Fruit fly (Drosophila melanogaster) whole organism, adult: Measurements from ENCODE around the gene FeCH.
A peak's percentile ranks its signal among the peaks of the same experiment; 100 is the strongest.

Experiments
- CG11617 ChIP-seq: fragments of 200-800 bp; sonication (Bioruptor generic); optimal IDR thresholded peaks from 2 replicates; lab custom pipeline; 2017; ENCODE audit warnings: mild to moderate bottlenecking, missing biosample characterization, missing genetic modification reagents, missing genetic modification characterization
- CG12768 ChIP-seq: fragments of 200-800 bp; sonication (Bioruptor generic); optimal IDR thresholded peaks from 2 replicates; lab custom pipeline; 2017; ENCODE audit warnings: missing biosample characterization, missing genetic modification characterization, mild to moderate bottlenecking, moderate library complexity, missing genetic modification reagents
- CG14711 ChIP-seq: fragments of 200-800 bp; sonication (Bioruptor generic); optimal IDR thresholded peaks from 2 replicates; lab custom pipeline; 2018; ENCODE audit warnings: missing biosample characterization, mild to moderate bottlenecking, missing genetic modification characterization, moderate library complexity
- CG1620 ChIP-seq: fragments of 200-800 bp; sonication (Bioruptor generic); optimal IDR thresholded peaks from 2 replicates; lab custom pipeline; 2016; ENCODE audit warnings: missing biosample characterization, missing genetic modification characterization
- CG33017 ChIP-seq: fragments of 200-800 bp; sonication (Bioruptor generic); optimal IDR thresholded peaks from 2 replicates; lab custom pipeline; 2018; ENCODE audit warnings: missing biosample characterization, mild to moderate bottlenecking, missing genetic modification characterization, moderate library complexity
- CG5204 ChIP-seq: fragments of 200-800 bp; sonication (Bioruptor generic); optimal IDR thresholded peaks from 2 replicates; lab custom pipeline; 2016; ENCODE audit warnings: missing biosample characterization, missing genetic modification characterization
- CG7045 ChIP-seq: fragments of 200-800 bp; sonication (Bioruptor generic); optimal IDR thresholded peaks from 2 replicates; lab custom pipeline; 2017; ENCODE audit warnings: missing biosample characterization, mild to moderate bottlenecking, missing genetic modification characterization
- CG7101 ChIP-seq: fragments of 200-800 bp; sonication (Bioruptor generic); optimal IDR thresholded peaks from 2 replicates; lab custom pipeline; 2018; ENCODE audit warnings: missing biosample characterization, mild to moderate bottlenecking, missing genetic modification characterization, moderate library complexity
- Clk ChIP-seq: fragments of 200-800 bp; sonication (Bioruptor generic); optimal IDR thresholded peaks from 2 replicates; lab custom pipeline; 2017; ENCODE audit warnings: missing biosample characterization, missing genetic modification characterization
- Crg-1 ChIP-seq: fragments of 200-800 bp; sonication (Bioruptor generic); optimal IDR thresholded peaks from 2 replicates; lab custom pipeline; 2016; ENCODE audit warnings: missing biosample characterization, missing genetic modification characterization
- Hr96 ChIP-seq: fragments of 200-800 bp; sonication (Bioruptor generic); optimal IDR thresholded peaks from 2 replicates; lab custom pipeline; 2016; ENCODE audit warnings: missing biosample characterization, missing genetic modification characterization
- Mnt ChIP-seq: fragments of 200-800 bp; sonication (Bioruptor generic); optimal IDR thresholded peaks from 2 replicates; lab custom pipeline; 2016; ENCODE audit warnings: missing biosample characterization, mild to moderate bottlenecking, missing genetic modification characterization
- bab1 ChIP-seq: fragments of 200-800 bp; sonication (Bioruptor generic); optimal IDR thresholded peaks from 3 replicates; lab custom pipeline; 2019; ENCODE audit warnings: missing biosample characterization, mild to moderate bottlenecking, missing genetic modification characterization, moderate library complexity
- cic ChIP-seq: fragments of 200-800 bp; sonication (Bioruptor generic); optimal IDR thresholded peaks from 2 replicates; lab custom pipeline; 2017; ENCODE audit warnings: missing biosample characterization, mild to moderate bottlenecking, missing genetic modification characterization, moderate library complexity
- cnc ChIP-seq, 2 experiments: fragments of >200 bp; optimal IDR thresholded peaks; 2 replicates each; lab custom pipeline; 2017
- kay ChIP-seq: fragments of 200-800 bp; sonication (Bioruptor generic); peaks from one replicate; lab custom pipeline; 2016; ENCODE audit warnings: missing biosample characterization, missing genetic modification characterization, borderline replicate concordance
- ovo ChIP-seq: fragments of 200-800 bp; sonication (Bioruptor generic); optimal IDR thresholded peaks from 2 replicates; lab custom pipeline; 2016; ENCODE audit warnings: missing biosample characterization, missing genetic modification characterization
- pad ChIP-seq: fragments of 200-800 bp; sonication (Bioruptor generic); optimal IDR thresholded peaks from 3 replicates; lab custom pipeline; 2017; ENCODE audit warnings: missing biosample characterization, missing genetic modification characterization, mild to moderate bottlenecking, moderate library complexity, missing genetic modification reagents
- tj ChIP-seq: fragments of 200-800 bp; sonication (Bioruptor generic); optimal IDR thresholded peaks from 3 replicates; lab custom pipeline; 2017; ENCODE audit warnings: missing biosample characterization, mild to moderate bottlenecking, missing genetic modification characterization, moderate library complexity
- toe ChIP-seq: fragments of 200-800 bp; sonication (Bioruptor generic); optimal IDR thresholded peaks from 2 replicates; lab custom pipeline; 2016; ENCODE audit warnings: missing biosample characterization, missing genetic modification characterization

FeCH gene

dm6 chr3R:31771790-31772576, 40.1 kb downstream of the FeCH start, which contains the start of the genes betaGlu and sip3:
Gene betaGlu, minus strand, starts transcription at chr3R:31771848.
Gene sip3, plus strand, starts transcription at chr3R:31772219.
- peak; percentile 31 for TF ChIP-seq CG11617 (GFP tag; lab: Kevin White, UChicago)
- peak; percentile 32 for TF ChIP-seq bab1
- peak; percentile 61 for TF ChIP-seq toe (GFP tag; lab: Kevin White, UChicago)
- TF ChIP-seq ovo, result no peak
- TF ChIP-seq kay (GFP tag; lab: Kevin White, UChicago), result peak; percentile 96
- TF ChIP-seq Crg-1 (GFP tag; lab: Kevin White, UChicago), result no peak
- peak; percentile 7 for TF ChIP-seq pad (GFP tag; lab: Kevin White, UChicago)
- no peak for TF ChIP-seq Clk
- peak; percentile 7 for TF ChIP-seq CG1620 (GFP tag; lab: Kevin White, UChicago)
- no peak for TF ChIP-seq CG5204 (GFP tag; lab: Kevin White, UChicago)

DNA sequence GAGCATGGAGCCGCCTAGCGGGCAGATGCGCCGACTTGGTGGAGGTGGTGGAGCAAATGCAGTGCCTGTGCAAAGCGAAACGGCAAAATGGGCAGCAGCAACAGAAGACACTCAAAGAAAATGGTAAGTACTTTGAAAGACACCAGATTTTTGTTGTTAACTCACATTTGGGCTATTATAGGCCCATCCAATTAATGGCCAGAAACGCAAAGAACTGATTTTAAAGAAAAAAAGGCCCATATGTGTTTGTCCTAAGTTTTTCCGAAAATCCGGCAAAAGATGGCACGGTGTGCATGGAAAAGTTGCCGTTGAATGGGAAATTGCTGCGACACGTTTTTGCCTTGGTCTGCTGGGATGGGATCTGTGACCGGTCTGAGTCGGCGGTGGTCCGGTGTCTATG, 43.9 kb downstream of the FeCH start:
- TF ChIP-seq Hr96 (GFP tag; lab: Kevin White, UChicago) (no peak), CG14711 (no peak), ovo (no peak), CG5204 (GFP tag; lab: Kevin White, UChicago) (no peak), CG12768 (no peak), cnc (optimal IDR thresholded peaks at IDR 0.05; lab: Kevin White, UChicago) (no peak), CG7045 (GFP tag; lab: Kevin White, UChicago) (no peak), pad (GFP tag; lab: Kevin White, UChicago) (no peak), CG7101 (tag; lab: Kevin White, UChicago) (no peak), CG11617 (GFP tag; lab: Kevin White, UChicago) (no peak), Clk (no peak), CG1620 (GFP tag; lab: Kevin White, UChicago) (no peak)

- TF ChIP-seq CG5204 (GFP tag; lab: Kevin White, UChicago), result no peak
These were observed 44.6 kb downstream of the FeCH start for dm6 chr3R:31767528-31767927.

dm6 chr3R:31765145-31765544, 47.0 kb downstream of the FeCH start:
- TF ChIP-seq CG7045 (GFP tag; lab: Kevin White, UChicago) (no peak), CG1620 (GFP tag; lab: Kevin White, UChicago) (no peak), CG11617 (GFP tag; lab: Kevin White, UChicago) (no peak), cic (no peak), CG5204 (GFP tag; lab: Kevin White, UChicago) (no peak), CG7101 (tag; lab: Kevin White, UChicago) (no peak), CG12768 (no peak), CG33017 (no peak), bab1 (no peak), CG14711 (no peak), Mnt (GFP tag; lab: Kevin White, UChicago) (no peak), Crg-1 (GFP tag; lab: Kevin White, UChicago) (no peak), toe (GFP tag; lab: Kevin White, UChicago) (no peak), cnc (optimal IDR thresholded peaks at IDR 0.05; lab: Kevin White, UChicago) (no peak), pad (GFP tag; lab: Kevin White, UChicago) (no peak), tj (GFP tag; lab: Kevin White, UChicago) (no peak), ovo (no peak), Clk (no peak), kay (GFP tag; lab: Kevin White, UChicago) (no peak), Hr96 (GFP tag; lab: Kevin White, UChicago) (no peak)

dm6 chr3R:31764672-31765071, 47.4 kb downstream of the FeCH start, which contains the start of gene CG2150:
Gene CG2150, minus strand, starts transcription at chr3R:31764772.
- TF ChIP-seq CG33017 (no peak), tj (GFP tag; lab: Kevin White, UChicago) (no peak), CG7045 (GFP tag; lab: Kevin White, UChicago) (no peak), bab1 (no peak), CG5204 (GFP tag; lab: Kevin White, UChicago) (no peak), CG14711 (no peak), pad (GFP tag; lab: Kevin White, UChicago) (no peak), toe (GFP tag; lab: Kevin White, UChicago) (no peak), ovo (no peak), Hr96 (GFP tag; lab: Kevin White, UChicago) (no peak), cnc (optimal IDR thresholded peaks at IDR 0.05; lab: Kevin White, UChicago) (no peak), CG11617 (GFP tag; lab: Kevin White, UChicago) (no peak), CG12768 (no peak), Crg-1 (GFP tag; lab: Kevin White, UChicago) (no peak)

DNA sequence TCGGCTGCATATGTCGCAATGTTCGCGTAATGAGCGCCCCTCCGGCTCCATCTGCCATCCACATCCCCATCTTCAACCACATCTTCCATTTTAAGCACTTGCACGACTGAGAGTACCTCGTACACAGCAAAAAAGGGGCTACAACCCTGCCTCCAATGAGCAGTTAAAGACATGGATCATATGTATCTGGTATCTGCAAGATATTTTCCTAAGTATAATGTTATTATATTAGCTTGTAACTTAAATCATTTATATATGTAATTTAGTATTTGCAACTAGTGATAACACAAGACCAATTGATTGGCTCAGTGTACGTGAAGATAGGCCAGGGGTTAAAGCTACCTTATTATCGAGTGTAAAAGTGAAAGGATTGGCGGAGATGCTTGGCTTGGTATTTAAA, 49.4 kb downstream of the FeCH start:
- TF ChIP-seq bab1 (no peak), toe (GFP tag; lab: Kevin White, UChicago) (no peak)

- TF ChIP-seq CG12768 (no peak), cic (peak; percentile 83), cnc (optimal IDR thresholded peaks at IDR 0.05; lab: Kevin White, UChicago) (peak in 1 of 2 experiments; percentile 13)
These were observed 50.5 kb downstream of the FeCH start, which contains the start of gene Smvt for dm6 chr3R:31761529-31762009. Gene Smvt, minus strand, starts transcription at chr3R:31761579.
